Worm (Caenorhabditis elegans) whole organism, mixed stage, embryonic: ENCODE measurements around the gene C18D11.10.

Experiments used
- M03D4.4 ChIP-seq: sonication (generic microtip); optimal IDR thresholded peaks from 2 replicates; lab custom pipeline; 2017; ENCODE audit warnings: mild to moderate bottlenecking, missing genetic modification characterization, missing compliant biosample characterization
- bed-3 ChIP-seq: fragments of 200-800 bp; sonication (Bioruptor generic); optimal IDR thresholded peaks from 3 replicates; lab custom pipeline; 2018; ENCODE audit warnings: mild to moderate bottlenecking, missing genetic modification characterization, moderate library complexity, missing compliant biosample characterization
- blmp-1 ChIP-seq: fragments of 150-350 bp; optimal IDR thresholded peaks from 2 replicates; lab custom pipeline; 2014; ENCODE audit warnings: missing biosample characterization, missing genetic modification characterization
- ceh-39 ChIP-seq: fragments of 150-350 bp; optimal IDR thresholded peaks from 2 replicates; lab custom pipeline; 2014; ENCODE audit warnings: missing biosample characterization, missing genetic modification characterization
- ceh-43 ChIP-seq: fragments of 200-800 bp; sonication (Bioruptor generic); optimal IDR thresholded peaks from 2 replicates; lab custom pipeline; 2018; ENCODE audit warnings: mild to moderate bottlenecking, missing genetic modification characterization, moderate library complexity, missing compliant biosample characterization
- ceh-83 ChIP-seq: fragments of 200-800 bp; sonication (Bioruptor generic); optimal IDR thresholded peaks from 2 replicates; lab custom pipeline; 2018; ENCODE audit warnings: mild to moderate bottlenecking, missing genetic modification characterization, missing compliant biosample characterization
- ces-1 ChIP-seq: fragments of 150-350 bp; optimal IDR thresholded peaks from 2 replicates; lab custom pipeline; 2014; ENCODE audit warnings: missing biosample characterization, missing genetic modification reagents, missing genetic modification characterization
- cnd-1 ChIP-seq: fragments of 200-800 bp; sonication (Bioruptor generic); optimal IDR thresholded peaks from 2 replicates; lab custom pipeline; 2018; ENCODE audit warnings: mild to moderate bottlenecking, missing genetic modification characterization, missing compliant biosample characterization
- elt-3 ChIP-seq: fragments of 150-350 bp; optimal IDR thresholded peaks from 2 replicates; lab custom pipeline; 2014; ENCODE audit warnings: missing biosample characterization, missing genetic modification characterization
- flh-1 ChIP-seq: fragments of 200-800 bp; sonication (Bioruptor generic); optimal IDR thresholded peaks from 2 replicates; lab custom pipeline; 2018; ENCODE audit warnings: mild to moderate bottlenecking, missing genetic modification characterization, moderate library complexity, missing compliant biosample characterization
- ham-2 ChIP-seq: fragments of 200-800 bp; sonication (Bioruptor generic); optimal IDR thresholded peaks from 2 replicates; lab custom pipeline; 2018; ENCODE audit warnings: mild to moderate bottlenecking, missing genetic modification characterization, missing compliant biosample characterization
- hlh-1 ChIP-seq: fragments of 150-350 bp; optimal IDR thresholded peaks from 2 replicates; lab custom pipeline; 2014; ENCODE audit warnings: missing biosample characterization, missing genetic modification reagents, missing genetic modification characterization
- lin-13 ChIP-seq: fragments of 150-350 bp; optimal IDR thresholded peaks from 2 replicates; lab custom pipeline; 2014; ENCODE audit warnings: missing biosample characterization, missing genetic modification characterization
- lin-32 ChIP-seq: fragments of 200-800 bp; sonication (Bioruptor generic); optimal IDR thresholded peaks from 2 replicates; lab custom pipeline; 2018; ENCODE audit warnings: mild to moderate bottlenecking, missing genetic modification characterization, missing compliant biosample characterization
- lsy-2 ChIP-seq: fragments of 150-350 bp; optimal IDR thresholded peaks from 2 replicates; lab custom pipeline; 2014; ENCODE audit warnings: missing biosample characterization, missing genetic modification characterization
- mab-5 ChIP-seq: fragments of 150-350 bp; optimal IDR thresholded peaks from 2 replicates; lab custom pipeline; 2014; ENCODE audit warnings: missing biosample characterization, missing genetic modification characterization
- mep-1 ChIP-seq: fragments of 150-350 bp; optimal IDR thresholded peaks from 2 replicates; lab custom pipeline; 2017; ENCODE audit warnings: missing biosample characterization, missing genetic modification reagents, missing genetic modification characterization, inconsistent platforms
- mls-2 ChIP-seq: sonication (generic microtip); optimal IDR thresholded peaks from 2 replicates; lab custom pipeline; 2016; ENCODE audit warnings: mild to moderate bottlenecking, missing genetic modification characterization, moderate library complexity, missing compliant biosample characterization
- nhr-12 ChIP-seq: fragments of 150-350 bp; optimal IDR thresholded peaks from 2 replicates; lab custom pipeline; 2014; ENCODE audit warnings: missing biosample characterization, missing genetic modification characterization
- nhr-2 ChIP-seq: fragments of 150-350 bp; optimal IDR thresholded peaks from 2 replicates; lab custom pipeline; 2014; ENCODE audit warnings: missing biosample characterization, missing genetic modification characterization
- nhr-237 ChIP-seq: fragments of 150-350 bp; optimal IDR thresholded peaks from 2 replicates; lab custom pipeline; 2014; ENCODE audit warnings: missing biosample characterization, missing genetic modification characterization
- nhr-76 ChIP-seq: sonication (generic microtip); optimal IDR thresholded peaks from 2 replicates; lab custom pipeline; 2017; ENCODE audit warnings: missing biosample characterization, missing genetic modification characterization
- pha-4 ChIP-seq: fragments of 150-350 bp; optimal IDR thresholded peaks from 2 replicates; lab custom pipeline; 2018; ENCODE audit warnings: missing biosample characterization, missing genetic modification reagents, missing genetic modification characterization
- sem-2 ChIP-seq: fragments of 200-800 bp; sonication (Bioruptor generic); optimal IDR thresholded peaks from 2 replicates; lab custom pipeline; 2018; ENCODE audit warnings: mild to moderate bottlenecking, missing genetic modification characterization, missing compliant biosample characterization
- sptf-1 ChIP-seq: sonication (generic microtip); optimal IDR thresholded peaks from 2 replicates; lab custom pipeline; 2017; ENCODE audit warnings: mild to moderate bottlenecking, missing genetic modification characterization, moderate library complexity, missing compliant biosample characterization
- tbx-8 ChIP-seq: fragments of 200-800 bp; sonication (Bioruptor generic); optimal IDR thresholded peaks from 2 replicates; lab custom pipeline; 2018; ENCODE audit warnings: mild to moderate bottlenecking, missing genetic modification characterization, moderate library complexity, missing compliant biosample characterization
- unc-39 ChIP-seq: fragments of 150-350 bp; optimal IDR thresholded peaks from 2 replicates; lab custom pipeline; 2014; ENCODE audit warnings: missing biosample characterization, missing genetic modification characterization
- unc-62 ChIP-seq: fragments of 150-350 bp; optimal IDR thresholded peaks from 2 replicates; lab custom pipeline; 2014; ENCODE audit warnings: missing biosample characterization, missing genetic modification reagents, missing genetic modification characterization
- zip-8 ChIP-seq: fragments of 150-350 bp; optimal IDR thresholded peaks from 2 replicates; lab custom pipeline; 2014; ENCODE audit warnings: missing biosample characterization, missing genetic modification characterization
- ztf-11 ChIP-seq: fragments of 150-350 bp; optimal IDR thresholded peaks from 2 replicates; lab custom pipeline; 2014; ENCODE audit warnings: missing biosample characterization, missing genetic modification characterization

C18D11.10 gene

ce11 chrIII:11843007-11843406 lies 35.5 kb downstream of the C18D11.10 start:
- TF ChIP-seq cnd-1 (tag; lab: Kevin White, UChicago): no peak
- no peak for TF ChIP-seq tbx-8 (GFP tag; lab: Kevin White, UChicago)
- TF ChIP-seq ceh-83 (GFP tag; lab: Kevin White, UChicago): no peak
- no peak for TF ChIP-seq lsy-2
- no peak for TF ChIP-seq flh-1 (GFP tag; lab: Kevin White, UChicago)
- TF ChIP-seq mep-1 (tag; lab: Kevin White, UChicago): no peak
- TF ChIP-seq M03D4.4 (tag; lab: Kevin White, UChicago): no peak

ce11 chrIII:11846365-11846764 lies 38.8 kb downstream of the C18D11.10 start, which contains the start of gene ntl-3:
Gene ntl-3 (minus strand): TSS chrIII:11846465.
- TF ChIP-seq sem-2 (GFP tag; lab: Kevin White, UChicago) (no peak), blmp-1 (tag; lab: Kevin White, UChicago) (no peak), ztf-11 (tag; lab: Kevin White, UChicago) (no peak), nhr-2 (tag; lab: Kevin White, UChicago) (no peak), mab-5 (tag; lab: Kevin White, UChicago) (no peak), ham-2 (GFP tag; lab: Kevin White, UChicago) (no peak), ceh-83 (GFP tag; lab: Kevin White, UChicago) (no peak), zip-8 (tag; lab: Kevin White, UChicago) (no peak), pha-4 (tag; lab: Kevin White, UChicago) (no peak), hlh-1 (no peak), mls-2 (no peak), ceh-43 (no peak), nhr-237 (no peak), unc-39 (tag; lab: Kevin White, UChicago) (no peak), lin-13 (tag; lab: Kevin White, UChicago) (no peak), nhr-12 (tag; lab: Kevin White, UChicago) (no peak), lin-32 (GFP tag; lab: Kevin White, UChicago) (no peak), bed-3 (GFP tag; lab: Kevin White, UChicago) (no peak), lsy-2 (no peak), M03D4.4 (tag; lab: Kevin White, UChicago) (no peak)
- TF ChIP-seq, all 35 proteins: peak for 0

ce11 chrIII:11847014-11847413 lies 39.5 kb downstream of the C18D11.10 start:
- TF ChIP-seq ces-1 (GFP tag; lab: Kevin White, UChicago): peak; percentile 26
- no peak for TF ChIP-seq tbx-8 (GFP tag; lab: Kevin White, UChicago)

ce11 chrIII:11847658-11848202 lies 40.2 kb downstream of the C18D11.10 start, which contains the start of gene mif-1:
Gene mif-1 (plus strand): TSS chrIII:11848152.
- TF ChIP-seq ceh-43 (no peak), nhr-76 (tag; lab: Kevin White, UChicago) (no peak), lsy-2 (peak; percentile 96), ztf-11 (tag; lab: Kevin White, UChicago) (no peak)
- TF ChIP-seq, all 35 proteins: peak for 1

ce11 chrIII:11848317-11848716 lies 40.8 kb downstream of the C18D11.10 start:
- TF ChIP-seq sptf-1 (tag; lab: Kevin White, UChicago) (no peak), elt-3 (no peak), mab-5 (tag; lab: Kevin White, UChicago) (no peak), lin-13 (tag; lab: Kevin White, UChicago) (no peak), flh-1 (GFP tag; lab: Kevin White, UChicago) (no peak), ceh-39 (no peak), nhr-12 (tag; lab: Kevin White, UChicago) (no peak), zip-8 (tag; lab: Kevin White, UChicago) (no peak), ztf-11 (tag; lab: Kevin White, UChicago) (no peak), unc-62 (GFP tag; lab: Kevin White, UChicago) (no peak), cnd-1 (tag; lab: Kevin White, UChicago) (peak; percentile 39), ceh-43 (no peak), bed-3 (GFP tag; lab: Kevin White, UChicago) (no peak), nhr-2 (tag; lab: Kevin White, UChicago) (no peak), M03D4.4 (tag; lab: Kevin White, UChicago) (peak; percentile 17), tbx-8 (GFP tag; lab: Kevin White, UChicago) (peak; percentile 8)
- TF ChIP-seq, all 35 proteins: peak for 3
